Worm (Caenorhabditis elegans) whole organism, L2 larva: ENCODE data around the gene Y51A2B.9.

ENCODE experiments used
- ama-1 ChIP-seq: fragments of 150-350 bp; optimal IDR thresholded peaks from 2 replicates; lab custom pipeline; 2018; ENCODE audit warnings: inconsistent platforms
- ceh-82 ChIP-seq: fragments of 150-350 bp; optimal IDR thresholded peaks from 2 replicates; lab custom pipeline; 2014; ENCODE audit warnings: missing biosample characterization, missing genetic modification characterization
- fos-1 ChIP-seq: fragments of 150-350 bp; optimal IDR thresholded peaks from 2 replicates; lab custom pipeline; 2014; ENCODE audit warnings: missing biosample characterization, missing genetic modification characterization
- lin-39 ChIP-seq: fragments of 150-350 bp; optimal IDR thresholded peaks from 2 replicates; lab custom pipeline; 2014; ENCODE audit warnings: missing biosample characterization, missing genetic modification reagents, missing genetic modification characterization
- nhr-11 ChIP-seq: fragments of 150-350 bp; optimal IDR thresholded peaks from 2 replicates; lab custom pipeline; 2014; ENCODE audit warnings: missing biosample characterization, missing genetic modification characterization
- nhr-12 ChIP-seq: fragments of 150-350 bp; optimal IDR thresholded peaks from 2 replicates; lab custom pipeline; 2014; ENCODE audit warnings: missing biosample characterization, missing genetic modification characterization
- nhr-23 ChIP-seq: fragments of 150-350 bp; optimal IDR thresholded peaks from 2 replicates; lab custom pipeline; 2014; ENCODE audit warnings: missing biosample characterization, missing genetic modification reagents, missing genetic modification characterization
- skn-1 ChIP-seq: sonication (generic microtip); optimal IDR thresholded peaks from 2 replicates; lab custom pipeline; 2017; ENCODE audit warnings: missing biosample characterization, missing genetic modification characterization
- snpc-4 ChIP-seq: fragments of 150-350 bp; optimal IDR thresholded peaks from 2 replicates; lab custom pipeline; 2014; ENCODE audit warnings: missing biosample characterization, missing genetic modification characterization
- unc-62 ChIP-seq: fragments of 150-350 bp; optimal IDR thresholded peaks from 2 replicates; lab custom pipeline; 2014; ENCODE audit warnings: missing biosample characterization, missing genetic modification reagents, missing genetic modification characterization
- ztf-4 ChIP-seq: fragments of 150-350 bp; optimal IDR thresholded peaks from 2 replicates; lab custom pipeline; 2014; ENCODE audit warnings: missing biosample characterization, missing genetic modification characterization

DNA sequence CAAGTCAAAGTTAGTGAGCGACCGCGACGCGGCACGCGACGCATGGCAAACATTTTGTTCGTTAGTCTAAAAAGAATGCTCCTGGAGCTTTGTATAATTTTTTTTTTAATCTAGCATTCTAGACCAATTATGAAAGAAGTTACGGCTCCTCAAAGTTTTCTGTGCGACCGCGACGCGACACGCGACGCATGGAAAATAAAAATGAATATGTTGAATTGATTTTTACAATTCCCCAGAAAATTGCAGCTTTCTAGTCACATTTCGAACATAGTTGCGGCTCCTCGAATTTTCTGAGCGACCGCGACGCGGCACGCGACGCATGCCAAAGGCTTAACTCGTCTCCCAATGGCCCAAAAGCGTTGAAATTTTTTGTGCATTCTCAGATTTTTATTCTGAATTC, 28.9 kb upstream of the Y51A2B.9 start, which contains the start of gene ZK262.4:
- TF ChIP-seq lin-39 (tag; lab: Kevin White, UChicago) (no peak), ceh-82 (tag; lab: Kevin White, UChicago) (no peak), skn-1 (no peak), fos-1 (tag; lab: Kevin White, UChicago) (no peak), ama-1 (lab: Kevin White, UChicago) (no peak), nhr-12 (tag; lab: Kevin White, UChicago) (no peak), nhr-11 (tag; lab: Kevin White, UChicago) (no peak), ztf-4 (tag; lab: Kevin White, UChicago) (no peak), nhr-23 (tag; lab: Kevin White, UChicago) (no peak), unc-62 (GFP tag; lab: Kevin White, UChicago) (no peak), snpc-4 (tag; lab: Kevin White, UChicago) (no peak)
